Worm (Caenorhabditis elegans) whole organism, young adult: ENCODE data around the gene mdt-8.

ENCODE experiments used
- B0019.2 ChIP-seq: fragments of 200-800 bp; sonication (Bioruptor generic); conservative IDR thresholded peaks from 2 replicates; pipeline ENCODE4 v1.3.6; 2022; ENCODE audit warnings: missing genetic modification reagents, missing genetic modification characterization, missing compliant biosample characterization
- B0336.3 ChIP-seq: fragments of 200-800 bp; sonication (Bioruptor generic); IDR thresholded peaks from 2 replicates; pipeline ENCODE4 v1.3.6; 2022; ENCODE audit warnings: missing genetic modification characterization, missing compliant biosample characterization
- C17E4.6 ChIP-seq: fragments of 200-800 bp; sonication (Bioruptor generic); IDR thresholded peaks from 2 replicates; pipeline ENCODE4 v1.3.6; 2022; ENCODE audit warnings: missing genetic modification reagents, missing genetic modification characterization, missing compliant biosample characterization
- F10E7.11 ChIP-seq: sonication (generic microtip); optimal IDR thresholded peaks from 2 replicates; lab custom pipeline; 2017; ENCODE audit warnings: mild to moderate bottlenecking, missing genetic modification characterization, moderate library complexity, missing compliant biosample characterization
- F52B5.7 ChIP-seq: sonication (generic microtip); optimal IDR thresholded peaks from 2 replicates; lab custom pipeline; 2016; ENCODE audit warnings: mild to moderate bottlenecking, missing genetic modification characterization, missing compliant biosample characterization
- F57C9.4 ChIP-seq: sonication (generic microtip); optimal IDR thresholded peaks from 2 replicates; lab custom pipeline; 2017; ENCODE audit warnings: mild to moderate bottlenecking, missing genetic modification characterization, missing compliant biosample characterization
- K12H6.12 ChIP-seq: fragments of 200-800 bp; sonication (Bioruptor generic); optimal IDR thresholded peaks from 2 replicates; lab custom pipeline; 2018; ENCODE audit warnings: mild to moderate bottlenecking, missing genetic modification characterization, missing compliant biosample characterization
- T26A5.8 ChIP-seq: sonication (generic microtip); optimal IDR thresholded peaks from 2 replicates; lab custom pipeline; 2016; ENCODE audit warnings: missing genetic modification characterization, missing compliant biosample characterization
- Y53F4B.3 ChIP-seq: fragments of 200-800 bp; sonication (Bioruptor generic); IDR thresholded peaks from 2 replicates; pipeline ENCODE4 v1.3.6; 2022; ENCODE audit warnings: missing genetic modification reagents, missing genetic modification characterization, missing compliant biosample characterization
- Y56A3A.18 ChIP-seq: fragments of 200-800 bp; sonication (Bioruptor generic); IDR thresholded peaks from 2 replicates; pipeline ENCODE4 v1.3.6; 2022; ENCODE audit warnings: missing genetic modification reagents, missing genetic modification characterization, missing compliant biosample characterization
- aptf-2 ChIP-seq: fragments of 200-800 bp; sonication (Bioruptor generic); conservative IDR thresholded peaks from 2 replicates; pipeline ENCODE4 v1.3.6; 2022; ENCODE audit warnings: missing genetic modification reagents, missing genetic modification characterization, missing compliant biosample characterization
- athp-1 ChIP-seq: sonication (generic microtip); optimal IDR thresholded peaks from 2 replicates; lab custom pipeline; 2017; ENCODE audit warnings: mild to moderate bottlenecking, missing genetic modification characterization, missing compliant biosample characterization
- attf-6 ChIP-seq: fragments of 200-800 bp; sonication (Bioruptor generic); IDR thresholded peaks from 2 replicates; pipeline ENCODE4 v1.3.6; 2022; ENCODE audit warnings: missing genetic modification reagents, missing genetic modification characterization, missing compliant biosample characterization
- bed-1 ChIP-seq: fragments of 200-800 bp; sonication (Bioruptor generic); IDR thresholded peaks from 2 replicates; pipeline ENCODE4 v1.3.6; 2022; ENCODE audit warnings: missing genetic modification reagents, missing genetic modification characterization, missing compliant biosample characterization
- bed-2 ChIP-seq: fragments of 200-800 bp; sonication (Bioruptor generic); IDR thresholded peaks from 2 replicates; pipeline ENCODE4 v1.3.6; 2022; ENCODE audit warnings: missing genetic modification reagents, missing genetic modification characterization, missing compliant biosample characterization
- ccch-3 ChIP-seq: fragments of 200-800 bp; sonication (Bioruptor generic); optimal IDR thresholded peaks from 2 replicates; lab custom pipeline; 2018; ENCODE audit warnings: mild to moderate bottlenecking, missing genetic modification characterization, missing compliant biosample characterization
- cebp-1 ChIP-seq, 2 experiments: fragments of 200-800 bp in 1 of 2; sonication (Bioruptor generic) in 1 of 2; sonication (generic microtip) in 1 of 2; IDR thresholded peaks in 1 of 2; optimal IDR thresholded peaks in 1 of 2; 2 replicates each; pipeline versions ENCODE4 v1.3.6 to Lab custom; 2017 to 2022; ENCODE audit warnings: missing compliant biosample characterization in 2 of 2, missing genetic modification characterization in 2 of 2, mild to moderate bottlenecking in 1 of 2, missing genetic modification reagents in 1 of 2, moderate library complexity in 1 of 2
- ceh-100 ChIP-seq: fragments of 200-800 bp; sonication (Bioruptor generic); IDR thresholded peaks from 2 replicates; pipeline ENCODE4 v1.3.6; 2022; ENCODE audit warnings: missing genetic modification reagents, missing genetic modification characterization, missing compliant biosample characterization
- ceh-91 ChIP-seq: fragments of 200-800 bp; sonication (Bioruptor generic); IDR thresholded peaks from 2 replicates; pipeline ENCODE4 v1.3.6; 2022; ENCODE audit warnings: missing genetic modification reagents, missing genetic modification characterization, missing compliant biosample characterization
- chd-7 ChIP-seq: sonication (generic microtip); optimal IDR thresholded peaks from 2 replicates; lab custom pipeline; 2016; ENCODE audit warnings: mild to moderate bottlenecking, missing genetic modification characterization, moderate library complexity, missing compliant biosample characterization
- dpl-1 ChIP-seq: fragments of 150-350 bp; optimal IDR thresholded peaks from 2 replicates; lab custom pipeline; 2014; ENCODE audit warnings: missing biosample characterization, missing genetic modification reagents, missing genetic modification characterization
- efl-1 ChIP-seq: fragments of 150-350 bp; optimal IDR thresholded peaks from 2 replicates; lab custom pipeline; 2014; ENCODE audit warnings: missing biosample characterization, missing genetic modification reagents, missing genetic modification characterization
- egl-44 ChIP-seq: fragments of 200-800 bp; sonication (Bioruptor generic); IDR thresholded peaks from 2 replicates; pipeline ENCODE4 v1.3.6; 2022; ENCODE audit warnings: missing genetic modification reagents, missing genetic modification characterization, missing compliant biosample characterization
- egrh-3 ChIP-seq: fragments of 200-800 bp; sonication (Bioruptor generic); IDR thresholded peaks from 2 replicates; pipeline ENCODE4 v1.3.6; 2022; ENCODE audit warnings: missing genetic modification reagents, missing genetic modification characterization, missing compliant biosample characterization
- ets-4 ChIP-seq: fragments of 200-800 bp; sonication (Bioruptor generic); optimal IDR thresholded peaks from 2 replicates; lab custom pipeline; 2018; ENCODE audit warnings: mild to moderate bottlenecking, missing genetic modification characterization, missing compliant biosample characterization
- hlh-26 ChIP-seq: fragments of 200-800 bp; sonication (Bioruptor generic); conservative IDR thresholded peaks from 2 replicates; pipeline ENCODE4 v1.3.6; 2022; ENCODE audit warnings: missing genetic modification reagents, missing genetic modification characterization, missing compliant biosample characterization
- hrde-1 ChIP-seq: sonication (generic microtip); optimal IDR thresholded peaks from 2 replicates; lab custom pipeline; 2016; ENCODE audit warnings: missing genetic modification characterization, mild to moderate bottlenecking, missing compliant biosample characterization, moderate library complexity, missing genotype, missing genetic modification reagents, borderline replicate concordance
- let-526 ChIP-seq: fragments of 200-800 bp; sonication (Bioruptor generic); IDR thresholded peaks from 2 replicates; pipeline ENCODE4 v1.3.6; 2022; ENCODE audit warnings: missing genetic modification reagents, missing genetic modification characterization, missing compliant biosample characterization
- lir-1 ChIP-seq: fragments of 200-800 bp; sonication (Bioruptor generic); conservative IDR thresholded peaks from 2 replicates; pipeline ENCODE4 v1.3.6; 2022; ENCODE audit warnings: missing genetic modification reagents, missing genetic modification characterization, missing compliant biosample characterization
- madf-3 ChIP-seq: fragments of 200-800 bp; sonication (Bioruptor generic); IDR thresholded peaks from 2 replicates; pipeline ENCODE4 v1.3.6; 2022; ENCODE audit warnings: missing genetic modification reagents, missing genetic modification characterization, missing compliant biosample characterization
- madf-8 ChIP-seq: fragments of 200-800 bp; sonication (Bioruptor generic); conservative IDR thresholded peaks from 2 replicates; pipeline ENCODE4 v1.3.6; 2022; ENCODE audit warnings: missing genetic modification reagents, missing genetic modification characterization, missing compliant biosample characterization
- nfya-2 ChIP-seq: fragments of 200-800 bp; sonication (Bioruptor generic); IDR thresholded peaks from 2 replicates; pipeline ENCODE4 v1.3.6; 2022; ENCODE audit warnings: missing genetic modification reagents, missing genetic modification characterization, missing compliant biosample characterization
- nhr-120 ChIP-seq: fragments of 200-800 bp; sonication (Bioruptor generic); IDR thresholded peaks from 2 replicates; pipeline ENCODE4 v1.3.6; 2022; ENCODE audit warnings: missing genetic modification characterization, missing compliant biosample characterization
- nhr-90 ChIP-seq: sonication (generic microtip); optimal IDR thresholded peaks from 2 replicates; lab custom pipeline; 2016; ENCODE audit warnings: missing genotype, mild to moderate bottlenecking, missing genetic modification characterization, missing compliant biosample characterization
- rec-8 ChIP-seq, 2 experiments: sonication (generic microtip); optimal IDR thresholded peaks; 2 replicates each; lab custom pipeline; 2016; ENCODE audit warnings: mild to moderate bottlenecking in 2 of 2, missing genetic modification characterization in 2 of 2, missing genetic modification reagents in 2 of 2, missing genotype in 2 of 2, missing biosample characterization in 1 of 2, missing compliant biosample characterization in 1 of 2, moderate library complexity in 1 of 2
- snpc-1.3 ChIP-seq: sonication (generic microtip); optimal IDR thresholded peaks from 2 replicates; lab custom pipeline; 2017; ENCODE audit warnings: missing genetic modification characterization, mild to moderate bottlenecking, missing compliant biosample characterization, antibody characterized with exemption, moderate library complexity, missing genotype, missing genetic modification reagents; ENCODE audit not compliant: insufficient read depth
- tbx-9 ChIP-seq: sonication (generic microtip); optimal IDR thresholded peaks from 2 replicates; lab custom pipeline; 2016; ENCODE audit warnings: borderline replicate concordance, missing genetic modification characterization, inconsistent platforms, missing compliant biosample characterization
- xnd-1 ChIP-seq: sonication (generic microtip); optimal IDR thresholded peaks from 2 replicates; lab custom pipeline; 2016; ENCODE audit warnings: missing genotype, missing genetic modification reagents, missing genetic modification characterization, missing compliant biosample characterization
- zfh-2 ChIP-seq: fragments of 200-800 bp; sonication (Bioruptor generic); conservative IDR thresholded peaks from 2 replicates; pipeline ENCODE4 v1.3.6; 2022; ENCODE audit warnings: missing genetic modification reagents, missing genetic modification characterization, missing compliant biosample characterization
- ztf-18 ChIP-seq: sonication (generic microtip); optimal IDR thresholded peaks from 2 replicates; lab custom pipeline; 2016; ENCODE audit warnings: missing genotype, mild to moderate bottlenecking, missing genetic modification characterization, missing compliant biosample characterization

mdt-8 gene

ce11 chrII:11545299-11545951, 11.8 kb upstream of the mdt-8 start, which contains the start of gene dnj-13 (continued):
- TF ChIP-seq xnd-1 (no peak), egl-44 (GFP tag; lab: Robert Waterston, UW) (peak; percentile 89), attf-6 (GFP tag; lab: Robert Waterston, UW) (peak; percentile 84), athp-1 (tag; lab: Kevin White, UChicago) (peak; percentile 97), Y53F4B.3 (GFP tag; lab: Robert Waterston, UW) (peak; percentile 36; the same call in 1 of the 2 replicates), nfya-2 (GFP tag; lab: Robert Waterston, UW) (no peak), Y56A3A.18 (peak; percentile 82), snpc-1.3 (tag; lab: Kevin White, UChicago) (peak; percentile 67), let-526 (GFP tag; lab: Robert Waterston, UW) (peak; percentile 98), nhr-90 (tag; lab: Kevin White, UChicago) (peak; percentile 49), rec-8 (tag; optimal IDR thresholded peaks at IDR 0.05; lab: Kevin White, UChicago) (no peak), F10E7.11 (tag; lab: Kevin White, UChicago) (peak; percentile 94), madf-3 (GFP tag; lab: Robert Waterston, UW) (peak; percentile 94), cebp-1 (GFP tag; IDR thresholded peaks at IDR 0.05; lab: Robert Waterston, UW) (peak; percentile 94), cebp-1 (tag; optimal IDR thresholded peaks at IDR 0.05; lab: Kevin White, UChicago) (peak; percentile 97), nhr-120 (GFP tag; lab: Robert Waterston, UW) (no peak), hlh-26 (no peak), efl-1 (GFP tag; lab: Kevin White, UChicago) (peak; percentile 54), B0336.3 (GFP tag; lab: Robert Waterston, UW) (peak; percentile 97), F57C9.4 (tag; lab: Kevin White, UChicago) (no peak), zfh-2 (GFP tag; lab: Robert Waterston, UW) (peak; percentile 86; the same call in 1 of the 2 replicates), lir-1 (GFP tag; lab: Robert Waterston, UW) (peak; percentile 91), aptf-2 (GFP tag; lab: Robert Waterston, UW) (peak; percentile 73), ztf-18 (tag; lab: Kevin White, UChicago) (peak; percentile 60), C17E4.6 (GFP tag; lab: Robert Waterston, UW) (peak; percentile 94), bed-2 (GFP tag; lab: Robert Waterston, UW) (peak; percentile 43; the same call in 1 of the 2 replicates), chd-7 (tag; lab: Kevin White, UChicago) (peak; percentile 98), tbx-9 (tag; lab: Kevin White, UChicago) (peak; percentile 87), dpl-1 (GFP tag; lab: Kevin White, UChicago) (peak; percentile 6), bed-1 (GFP tag; lab: Robert Waterston, UW) (no peak), egrh-3 (GFP tag; lab: Robert Waterston, UW) (peak; percentile 54), madf-8 (GFP tag; lab: Robert Waterston, UW) (peak; percentile 77), T26A5.8 (peak; percentile 55), F52B5.7 (tag; lab: Kevin White, UChicago) (peak; percentile 95), ceh-100 (peak; percentile 93), hrde-1 (peak; percentile 14), ets-4 (GFP tag; lab: Kevin White, UChicago) (no peak), K12H6.12 (tag; lab: Kevin White, UChicago) (peak; percentile 95), B0019.2 (GFP tag; lab: Robert Waterston, UW) (peak; percentile 54; the same call in 1 of the 2 replicates), ccch-3 (GFP tag; lab: Kevin White, UChicago) (no peak), ceh-91 (GFP tag; lab: Robert Waterston, UW) (peak; percentile 83)
